Worm (Caenorhabditis elegans): ENCODE data around the gene nlp-60.

DNA sequence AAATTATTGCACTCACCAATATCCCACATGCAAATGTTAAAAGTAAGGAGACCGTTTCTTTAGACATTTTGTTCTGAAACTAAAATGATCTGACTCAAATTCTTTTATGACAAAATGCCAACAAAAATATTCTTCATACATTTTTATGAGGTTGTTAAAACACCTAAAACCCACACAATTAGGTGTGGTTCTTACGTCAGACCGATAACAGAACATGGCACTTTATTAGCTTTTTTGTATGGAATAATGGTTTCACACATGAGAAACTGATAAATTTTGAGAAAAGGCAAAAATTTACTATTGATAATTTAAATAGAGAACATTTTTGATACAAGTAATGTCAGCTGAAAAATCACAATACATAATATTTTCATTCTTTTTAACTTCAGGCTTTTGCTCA, 25.5 kb downstream of the nlp-60 start, which contains the start of gene C49C8.5:
- TF ChIP-seq nhr-12 (tag; optimal IDR thresholded peaks at IDR 0.05), result no peak
- no peak for TF ChIP-seq fos-1 (tag; optimal IDR thresholded peaks at IDR 0.05)
- TF ChIP-seq ceh-82 (tag; optimal IDR thresholded peaks at IDR 0.05), result no peak
- no peak for TF ChIP-seq ztf-4 (tag; optimal IDR thresholded peaks at IDR 0.05)
- TF ChIP-seq zag-1 (tag; optimal IDR thresholded peaks at IDR 0.05), result no peak
- TF ChIP-seq lin-39 (tag; optimal IDR thresholded peaks at IDR 0.05), result no peak
- no peak for TF ChIP-seq nhr-19 (GFP tag; conservative IDR thresholded peaks at IDR 0.05)
